Worm (Caenorhabditis elegans) whole organism, L3 larva: ENCODE data around the gene alg-4.

Source experiments
- R02D3.7 ChIP-seq: fragments of 150-350 bp; optimal IDR thresholded peaks from 2 replicates; lab custom pipeline; 2014; ENCODE audit warnings: missing biosample characterization, missing genetic modification characterization
- ZK546.5 ChIP-seq: sonication (generic microtip); optimal IDR thresholded peaks from 2 replicates; lab custom pipeline; 2017; ENCODE audit warnings: missing biosample characterization, missing genetic modification characterization
- elt-2 ChIP-seq: sonication (generic microtip); optimal IDR thresholded peaks from 2 replicates; lab custom pipeline; 2016; ENCODE audit warnings: missing genetic modification reagents, mild to moderate bottlenecking, missing genetic modification characterization, missing compliant biosample characterization
- elt-3 ChIP-seq, 3 experiments: fragments of 150-350 bp in 1 of 3; sonication (generic microtip) in 2 of 3; optimal IDR thresholded peaks; 2 replicates in 2 of 3; 4 replicates in 1 of 3; lab custom pipeline; 2014 to 2017; ENCODE audit warnings: missing biosample characterization in 3 of 3, missing genetic modification characterization in 3 of 3
- eor-1 ChIP-seq, 2 experiments: fragments of 150-350 bp; optimal IDR thresholded peaks; 2 replicates each; lab custom pipeline; 2014 to 2018; ENCODE audit warnings: missing biosample characterization in 2 of 2, missing genetic modification characterization in 2 of 2
- lin-15B ChIP-seq: fragments of 150-350 bp; optimal IDR thresholded peaks from 2 replicates; lab custom pipeline; 2014; ENCODE audit warnings: missing biosample characterization, missing genetic modification characterization
- nhr-25 ChIP-seq: sonication (generic microtip); optimal IDR thresholded peaks from 2 replicates; lab custom pipeline; 2017; ENCODE audit warnings: missing biosample characterization, missing genetic modification characterization
- nhr-43 ChIP-seq: sonication (generic microtip); optimal IDR thresholded peaks from 2 replicates; lab custom pipeline; 2016; ENCODE audit warnings: mild to moderate bottlenecking, missing genetic modification characterization, missing compliant biosample characterization; ENCODE audit not compliant: poor library complexity, severe bottlenecking
- nhr-76 ChIP-seq: fragments of 150-350 bp; sonication (generic microtip); optimal IDR thresholded peaks from 5 replicates; lab custom pipeline; 2014; ENCODE audit warnings: missing biosample characterization, missing genetic modification characterization
- pqm-1 ChIP-seq: fragments of 150-350 bp; optimal IDR thresholded peaks from 2 replicates; lab custom pipeline; 2017; ENCODE audit warnings: missing biosample characterization, missing genetic modification characterization, inconsistent platforms
- tbx-2 ChIP-seq: sonication (generic microtip); optimal IDR thresholded peaks from 2 replicates; lab custom pipeline; 2016; ENCODE audit warnings: mild to moderate bottlenecking, missing genetic modification characterization, missing compliant biosample characterization
- unc-62 ChIP-seq: fragments of 150-350 bp; sonication (generic microtip); optimal IDR thresholded peaks from 4 replicates; lab custom pipeline; 2014; ENCODE audit warnings: missing biosample characterization, missing genetic modification reagents, missing genetic modification characterization

DNA sequence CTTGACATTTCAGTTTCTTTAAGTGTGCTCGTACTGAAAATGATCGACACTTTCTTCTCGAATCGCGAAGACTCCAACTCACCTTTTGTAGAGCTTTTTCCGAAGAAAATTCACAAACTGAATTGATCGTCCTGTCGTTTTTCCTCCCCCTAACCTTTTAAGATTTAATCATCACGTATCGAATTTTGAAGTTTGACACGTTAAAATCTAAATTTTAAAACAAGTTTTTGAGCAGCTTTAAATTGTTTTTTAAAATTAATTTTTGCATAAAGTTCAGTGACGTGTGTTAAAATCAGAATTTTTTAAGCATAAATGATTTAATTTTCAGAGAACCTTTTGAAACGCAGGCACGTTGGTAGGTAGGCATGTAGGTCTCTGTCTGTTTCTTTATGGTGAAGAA, at the start of gene alg-4:
- TF ChIP-seq R02D3.7 (tag; lab: Kevin White, UChicago) (no peak), elt-2 (tag; lab: Kevin White, UChicago) (no peak), nhr-76 (tag; lab: Kevin White, UChicago) (no peak), lin-15B (tag; lab: Kevin White, UChicago) (no peak), nhr-25 (no peak), elt-3 (tag; optimal IDR thresholded peaks at IDR 0.05; lab: Kevin White, UChicago) (no peak), eor-1 (tag; optimal IDR thresholded peaks at IDR 0.05; lab: Kevin White, UChicago) (no peak), pqm-1 (no peak), tbx-2 (tag; lab: Kevin White, UChicago) (no peak), unc-62 (no peak), ZK546.5 (tag; lab: Kevin White, UChicago) (no peak), nhr-43 (tag; lab: Kevin White, UChicago) (no peak)
